Fruit fly (Drosophila melanogaster) whole organism: Measurements from ENCODE around the gene mRpL15.

Source experiments
- CG8478 ChIP-seq: fragments of >200 bp; optimal IDR thresholded peaks from 2 replicates; lab custom pipeline; 2018; ENCODE audit warnings: inconsistent platforms
- Dll ChIP-seq: fragments of >200 bp; optimal IDR thresholded peaks from 2 replicates; lab custom pipeline; 2017
- EcR ChIP-seq, 2 experiments: fragments of >200 bp; optimal IDR thresholded peaks; 2 replicates each; lab custom pipeline; 2017; ENCODE audit warnings: missing biosample characterization in 2 of 2, missing genetic modification characterization in 2 of 2, missing genetic modification reagents in 2 of 2
- pan ChIP-seq: fragments of >200 bp; optimal IDR thresholded peaks from 2 replicates; lab custom pipeline; 2017
- psq ChIP-seq: fragments of >200 bp; optimal IDR thresholded peaks from 2 replicates; lab custom pipeline; 2017
- usp ChIP-seq: fragments of >200 bp; optimal IDR thresholded peaks from 2 replicates; lab custom pipeline; 2017; ENCODE audit warnings: missing biosample characterization, missing genetic modification characterization, mixed read lengths

The mRpL15 gene

DNA sequence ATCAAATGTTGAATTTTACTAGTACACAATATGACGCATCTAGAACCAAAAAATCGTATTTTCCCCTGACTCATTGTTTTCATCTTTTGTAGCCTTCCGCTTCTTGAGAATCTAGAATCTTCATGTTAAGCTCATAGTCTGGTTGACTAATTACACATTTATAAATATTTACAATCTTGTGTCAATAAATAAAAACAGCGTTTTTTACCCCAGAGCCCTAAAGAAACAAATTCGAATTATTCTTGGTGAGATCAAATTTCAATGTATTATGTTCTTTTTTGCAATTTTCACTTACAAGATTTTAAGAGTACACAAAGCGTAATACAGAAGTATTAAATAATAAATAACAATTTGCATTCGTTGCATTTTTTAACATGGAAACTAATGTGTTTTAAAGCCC lies 40.0 kb downstream of the mRpL15 start:
- TF ChIP-seq pan (lab: Kevin White, UChicago) (no peak), usp (GFP tag; lab: Kevin White, UChicago) (no peak), CG8478 (no peak), psq (no peak), Dll (no peak), EcR (GFP tag; optimal IDR thresholded peaks at IDR 0.05; lab: Kevin White, UChicago) (no peak)

- TF ChIP-seq EcR (GFP tag; optimal IDR thresholded peaks at IDR 0.05; lab: Kevin White, UChicago) (no peak), pan (lab: Kevin White, UChicago) (peak; percentile 67)
Observed at dm6 chr3L:20395257-20395909, 40.6 kb downstream of the mRpL15 start.

DNA sequence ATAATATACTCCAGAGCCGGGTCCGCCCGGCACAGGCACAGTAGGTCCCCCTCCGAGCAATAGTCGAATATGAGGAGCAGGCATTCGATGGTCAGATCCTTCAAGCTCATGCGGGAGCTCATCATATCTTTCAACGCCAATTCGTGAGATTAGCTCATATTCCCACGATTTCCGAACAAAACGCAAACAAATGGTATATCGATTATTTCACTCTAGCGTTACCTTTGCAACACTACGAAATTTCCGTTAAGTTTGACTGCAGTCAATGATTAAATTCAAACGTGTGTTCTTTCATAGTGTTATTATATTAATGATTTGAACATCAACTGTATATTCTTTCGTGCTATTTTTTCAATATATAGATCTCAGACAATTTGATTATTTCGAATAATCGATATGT lies 42.7 kb downstream of the mRpL15 start, which contains the start of gene CG33969:
CG33969 (minus strand) TSS at position 197 of the 400 bp plus-strand sequence.
- TF ChIP-seq usp (GFP tag; lab: Kevin White, UChicago) = no peak
- no peak for TF ChIP-seq Dll
- TF ChIP-seq CG8478 = no peak
- TF ChIP-seq EcR (GFP tag; optimal IDR thresholded peaks at IDR 0.05; lab: Kevin White, UChicago) = no peak
- no peak for TF ChIP-seq pan (lab: Kevin White, UChicago)
- TF ChIP-seq psq = no peak

dm6 chr3L:20388983-20389382 lies 47.0 kb downstream of the mRpL15 start:
- TF ChIP-seq CG8478 (no peak), pan (lab: Kevin White, UChicago) (no peak), psq (no peak), usp (GFP tag; lab: Kevin White, UChicago) (no peak), EcR (GFP tag; optimal IDR thresholded peaks at IDR 0.05; lab: Kevin White, UChicago) (no peak), Dll (no peak)

dm6 chr3L:20387843-20388163 lies 48.2 kb downstream of the mRpL15 start:
- TF ChIP-seq pan (lab: Kevin White, UChicago) (no peak), EcR (GFP tag; optimal IDR thresholded peaks at IDR 0.05; lab: Kevin White, UChicago) (no peak), CG8478 (no peak), psq (no peak), usp (GFP tag; lab: Kevin White, UChicago) (no peak), Dll (no peak)

DNA sequence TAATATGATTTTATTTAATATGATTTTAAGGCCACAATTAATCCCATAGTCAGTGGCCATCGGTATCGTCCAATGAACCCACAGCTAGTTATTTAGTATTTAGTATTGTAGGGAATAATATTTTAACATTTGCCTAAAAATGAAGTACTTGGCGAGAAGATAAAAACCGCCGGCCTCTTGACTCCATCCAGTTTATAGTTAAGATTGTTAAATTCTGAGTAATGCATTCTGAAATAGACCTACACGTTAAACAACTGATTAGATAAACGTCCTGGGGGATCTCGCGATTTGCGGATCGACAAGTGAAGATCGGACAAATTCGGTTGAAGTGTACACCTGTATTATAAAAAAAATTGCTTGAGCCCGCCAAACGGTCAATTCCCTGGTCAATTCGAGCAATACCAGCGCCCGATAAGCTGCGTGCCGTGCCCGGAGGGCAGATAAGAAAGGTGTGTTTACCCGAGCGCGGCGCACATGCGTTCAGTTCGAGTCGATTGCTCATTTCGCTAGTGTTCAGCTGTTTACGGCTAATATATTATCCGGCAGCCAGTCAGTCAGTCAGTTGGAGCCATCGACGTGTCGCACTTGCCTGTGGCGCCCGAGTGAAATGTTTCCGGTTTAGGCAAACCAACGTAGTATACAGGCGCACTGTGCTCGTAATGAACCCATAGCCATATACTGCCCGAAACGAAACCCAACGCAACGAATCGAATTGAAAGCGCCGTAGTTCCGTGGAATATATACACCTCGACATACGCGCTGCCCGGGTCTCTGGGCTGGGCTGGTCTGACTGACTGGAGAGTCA lies 48.8 kb downstream of the mRpL15 start:
- TF ChIP-seq CG8478 (no peak), usp (GFP tag; lab: Kevin White, UChicago) (no peak), EcR (GFP tag; optimal IDR thresholded peaks at IDR 0.05; lab: Kevin White, UChicago) (no peak), Dll (no peak), psq (no peak), pan (lab: Kevin White, UChicago) (no peak)

DNA sequence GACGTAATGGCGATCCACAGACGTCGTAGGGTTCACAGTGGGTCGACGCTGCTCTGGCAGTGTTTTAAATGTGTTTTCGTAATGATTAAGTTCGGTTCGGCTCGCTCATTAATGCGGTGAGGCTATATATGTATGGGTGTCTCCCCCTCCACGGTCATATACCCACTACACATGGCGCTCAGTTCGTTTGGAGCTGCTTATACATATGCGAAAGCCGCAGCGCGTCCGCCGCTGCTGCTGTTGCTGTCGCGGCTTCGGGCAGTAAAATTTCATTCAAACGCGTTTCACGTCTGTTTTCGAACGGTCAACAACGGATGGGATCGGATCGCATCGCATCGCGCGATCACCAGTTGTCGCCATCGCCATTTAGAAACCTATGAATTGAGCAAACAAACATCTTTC lies 50.0 kb downstream of the mRpL15 start:
- no peak for TF ChIP-seq pan (lab: Kevin White, UChicago)
- no peak for TF ChIP-seq EcR (GFP tag; optimal IDR thresholded peaks at IDR 0.05; lab: Kevin White, UChicago)
- TF ChIP-seq CG8478 = no peak
- no peak for TF ChIP-seq usp (GFP tag; lab: Kevin White, UChicago)
- no peak for TF ChIP-seq psq
- TF ChIP-seq Dll = no peak

dm6 chr3L:20385408-20385807 lies 50.6 kb downstream of the mRpL15 start:
- no peak for TF ChIP-seq EcR (GFP tag; optimal IDR thresholded peaks at IDR 0.05; lab: Kevin White, UChicago)
- no peak for TF ChIP-seq pan (lab: Kevin White, UChicago)
- no peak for TF ChIP-seq Dll
- TF ChIP-seq psq = no peak
- no peak for TF ChIP-seq CG8478
- TF ChIP-seq usp (GFP tag; lab: Kevin White, UChicago) = no peak
